Worm (Caenorhabditis elegans) whole organism, midembryonic: Measurements from ENCODE around the gene srx-6.
"Not testable (repeated sequence)": the region's sequence is repeated elsewhere in the genome, so short reads cannot be mapped to it uniquely, and the experiment has no call there.

Experiments used
- T22C8.4 ChIP-seq: fragments of 200-800 bp; sonication (Bioruptor generic); IDR thresholded peaks from 2 replicates; pipeline ENCODE4 v1.3.6; 2022; ENCODE audit warnings: missing genetic modification characterization, missing compliant biosample characterization
- cog-1 ChIP-seq: sonication (generic microtip); optimal IDR thresholded peaks from 2 replicates; lab custom pipeline; 2016; ENCODE audit warnings: missing genetic modification characterization, missing compliant biosample characterization
- flt-1 ChIP-seq: fragments of 200-800 bp; sonication (Bioruptor generic); IDR thresholded peaks from 2 replicates; pipeline ENCODE4 v1.3.6; 2022; ENCODE audit warnings: missing genetic modification characterization, missing compliant biosample characterization
- klf-2 ChIP-seq: fragments of 200-800 bp; sonication (Bioruptor generic); conservative IDR thresholded peaks from 2 replicates; pipeline ENCODE4 v1.3.6; 2022; ENCODE audit warnings: missing genetic modification reagents, missing genetic modification characterization, missing compliant biosample characterization
- med-1 ChIP-seq: sonication (generic microtip); optimal IDR thresholded peaks from 2 replicates; lab custom pipeline; 2017; ENCODE audit warnings: missing genetic modification characterization, mild to moderate bottlenecking, missing compliant biosample characterization, antibody characterized with exemption, missing genetic modification reagents; ENCODE audit not compliant: insufficient read depth
- ref-1 ChIP-seq: fragments of 200-800 bp; sonication (Bioruptor generic); conservative IDR thresholded peaks from 2 replicates; pipeline ENCODE4 v1.3.6; 2022; ENCODE audit warnings: missing genetic modification reagents, missing genetic modification characterization, missing compliant biosample characterization
- tab-1 ChIP-seq: fragments of 200-800 bp; sonication (Bioruptor generic); IDR thresholded peaks from 2 replicates; pipeline ENCODE4 v1.3.6; 2022; ENCODE audit warnings: missing genetic modification characterization, missing compliant biosample characterization
- ztf-23 ChIP-seq: fragments of 200-800 bp; sonication (Bioruptor generic); IDR thresholded peaks from 2 replicates; pipeline ENCODE4 v1.3.6; 2022; ENCODE audit warnings: missing genetic modification reagents, missing genetic modification characterization, missing compliant biosample characterization
- ztf-29 ChIP-seq: fragments of 200-800 bp; sonication (Bioruptor generic); IDR thresholded peaks from 2 replicates; pipeline ENCODE4 v1.3.6; 2022; ENCODE audit warnings: missing genetic modification reagents, missing genetic modification characterization, missing compliant biosample characterization

srx-6 gene

DNA sequence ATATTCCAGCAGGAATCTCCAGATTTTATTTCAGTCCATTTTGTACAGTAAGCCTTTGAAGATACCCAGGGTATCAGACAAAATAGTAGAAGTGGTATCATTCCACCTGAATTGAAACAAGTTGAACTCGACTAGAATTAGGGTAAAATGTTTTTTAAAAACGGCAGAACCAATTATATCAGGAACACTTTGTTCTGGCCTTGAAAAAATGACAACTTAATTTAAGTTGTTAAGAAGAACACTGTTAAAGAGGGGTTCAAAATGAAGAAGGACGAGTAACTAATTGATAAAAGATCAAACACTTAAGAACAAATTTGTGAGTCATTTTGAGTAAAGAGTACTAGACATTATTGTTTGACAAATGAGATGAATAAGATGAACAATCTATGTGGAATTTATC is 7.8 kb upstream of the srx-6 start, which contains the start of gene lmd-4:
Gene lmd-4, minus strand, starts transcription at position 101 of the 400 bp plus-strand sequence.
- TF ChIP-seq tab-1 = no peak

DNA sequence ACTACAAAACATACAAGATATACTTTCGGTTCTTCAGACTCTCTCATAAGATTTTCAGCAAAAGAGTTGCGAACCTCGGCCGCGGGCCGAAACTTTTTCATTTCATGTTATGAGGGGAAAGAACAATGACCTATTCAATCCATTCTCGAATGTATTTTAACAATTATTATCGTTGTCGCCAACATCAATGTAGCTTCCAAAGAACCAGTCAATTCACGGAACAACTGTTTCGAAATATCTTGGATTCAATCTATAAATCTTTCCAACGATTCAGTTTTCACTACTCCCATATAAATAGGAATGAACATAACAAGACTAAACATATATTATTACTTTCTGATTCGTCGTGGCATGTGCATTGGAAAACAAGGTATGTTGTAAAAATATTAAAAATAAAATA is 6.0 kb downstream of the srx-6 start, which contains the start of gene F07G11.1:
Gene F07G11.1, plus strand, starts transcription at position 301 of the 400 bp plus-strand sequence.
- TF ChIP-seq ref-1 (GFP tag; lab: Robert Waterston, UW) = no peak
- TF ChIP-seq flt-1 (GFP tag; lab: Robert Waterston, UW) = no peak
- no peak for TF ChIP-seq ztf-29 (GFP tag; lab: Robert Waterston, UW)
- TF ChIP-seq med-1 (GFP tag; lab: Kevin White, UChicago) = no peak
- no peak for TF ChIP-seq klf-2 (GFP tag; lab: Robert Waterston, UW)
- no peak for TF ChIP-seq tab-1
- no peak for TF ChIP-seq cog-1 (tag; lab: Kevin White, UChicago)
- TF ChIP-seq ztf-23 (GFP tag; lab: Robert Waterston, UW) = no peak
- TF ChIP-seq T22C8.4 (GFP tag; lab: Robert Waterston, UW) = no peak

DNA sequence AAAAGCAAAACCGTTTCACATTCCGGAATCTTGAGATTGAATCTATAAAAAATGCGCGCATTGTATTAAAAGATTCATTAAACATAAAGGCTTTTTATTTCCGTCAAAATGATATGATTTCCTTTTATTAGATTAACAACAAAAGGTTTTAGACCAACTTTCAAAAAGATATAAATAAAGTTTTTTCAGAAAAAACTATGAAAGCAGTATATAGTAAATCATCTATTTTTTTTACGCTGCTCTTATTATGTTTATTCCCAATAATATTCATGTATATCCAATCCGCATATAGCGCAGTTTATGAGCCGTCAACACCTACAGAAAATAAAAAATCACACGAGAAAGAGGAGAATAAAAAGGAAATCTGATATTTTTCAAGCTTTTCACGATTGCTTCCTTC is 8.6 kb downstream of the srx-6 start, which contains the start of gene F07G11.2:
Gene F07G11.2, plus strand, starts transcription at position 301 of the 400 bp plus-strand sequence.
- not testable (repeated sequence) for TF ChIP-seq flt-1 (GFP tag; lab: Robert Waterston, UW); cog-1 (tag; lab: Kevin White, UChicago); T22C8.4 (GFP tag; lab: Robert Waterston, UW)

- no peak for TF ChIP-seq T22C8.4 (GFP tag; lab: Robert Waterston, UW)
- TF ChIP-seq ztf-23 (GFP tag; lab: Robert Waterston, UW) = no peak
- TF ChIP-seq med-1 (GFP tag; lab: Kevin White, UChicago) = no peak
- TF ChIP-seq flt-1 (GFP tag; lab: Robert Waterston, UW) = no peak
- no peak for TF ChIP-seq ztf-29 (GFP tag; lab: Robert Waterston, UW)
- TF ChIP-seq tab-1 = no peak
- TF ChIP-seq ref-1 (GFP tag; lab: Robert Waterston, UW) = no peak
- TF ChIP-seq cog-1 (tag; lab: Kevin White, UChicago) = no peak
- TF ChIP-seq klf-2 (GFP tag; lab: Robert Waterston, UW) = no peak
Measured at ce11 chrV:7298463-7298862, 14.7 kb downstream of the srx-6 start, which contains the start of gene F07G11.3. TSS of gene F07G11.3 (plus strand) at chrV:7298763.

DNA sequence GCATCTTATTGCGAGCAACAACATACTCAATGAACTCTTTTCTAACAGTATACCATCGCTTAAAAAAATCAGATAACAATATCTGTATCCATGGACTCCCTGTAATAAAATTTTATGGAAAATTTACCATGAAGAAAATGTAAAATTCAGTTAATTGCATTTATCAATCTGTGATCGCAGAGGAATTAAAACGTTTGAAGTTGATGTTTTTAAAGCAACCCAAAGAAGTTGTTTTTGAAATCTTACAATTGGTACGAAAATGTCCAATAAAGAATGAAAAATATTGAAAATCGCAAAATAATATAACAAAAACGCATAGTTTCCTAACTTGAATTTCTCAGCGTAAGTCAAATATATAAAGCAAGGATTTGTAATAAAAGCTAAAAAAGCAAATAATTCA is 15.9 kb downstream of the srx-6 start, which contains the start of gene srj-32:
Gene srj-32, minus strand, starts transcription at position 101 of the 400 bp plus-strand sequence.
- TF ChIP-seq T22C8.4 (GFP tag; lab: Robert Waterston, UW) = no peak

- TF ChIP-seq flt-1 (GFP tag; lab: Robert Waterston, UW) = no peak
- TF ChIP-seq T22C8.4 (GFP tag; lab: Robert Waterston, UW) = no peak
- no peak for TF ChIP-seq med-1 (GFP tag; lab: Kevin White, UChicago)
Measured at ce11 chrV:7295270-7295669, 17.9 kb downstream of the srx-6 start, which contains the start of gene F07G11.4. TSS of gene F07G11.4 (minus strand) at chrV:7295370.

DNA sequence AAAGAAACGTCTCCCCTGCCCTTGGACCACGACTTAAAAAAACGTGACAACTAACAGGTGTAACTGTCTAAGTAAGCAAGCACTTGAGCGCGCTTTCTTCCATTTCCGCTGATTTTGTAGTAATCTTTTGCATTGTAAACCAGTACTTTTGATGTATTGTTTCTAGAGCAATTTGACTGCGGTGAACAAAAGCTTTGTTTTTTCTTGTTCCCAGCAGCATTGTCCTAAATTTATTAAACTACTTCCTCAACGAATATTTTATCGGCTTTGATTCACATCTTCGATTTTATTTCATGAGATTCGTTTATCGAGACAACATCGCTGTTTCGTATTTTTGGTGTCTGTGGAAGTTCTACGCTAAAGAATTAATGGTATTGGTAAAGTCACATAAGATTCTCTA is 24.4 kb downstream of the srx-6 start, which contains the start of gene C13A2.1:
Gene C13A2.1, plus strand, starts transcription at position 301 of the 400 bp plus-strand sequence.
- no peak for TF ChIP-seq T22C8.4 (GFP tag; lab: Robert Waterston, UW)
- no peak for TF ChIP-seq tab-1
- TF ChIP-seq ref-1 (GFP tag; lab: Robert Waterston, UW) = no peak
- TF ChIP-seq ztf-23 (GFP tag; lab: Robert Waterston, UW) = no peak
- TF ChIP-seq flt-1 (GFP tag; lab: Robert Waterston, UW) = no peak
- TF ChIP-seq ztf-29 (GFP tag; lab: Robert Waterston, UW) = no peak
- no peak for TF ChIP-seq med-1 (GFP tag; lab: Kevin White, UChicago)
- TF ChIP-seq cog-1 (tag; lab: Kevin White, UChicago) = no peak
- no peak for TF ChIP-seq klf-2 (GFP tag; lab: Robert Waterston, UW)

DNA sequence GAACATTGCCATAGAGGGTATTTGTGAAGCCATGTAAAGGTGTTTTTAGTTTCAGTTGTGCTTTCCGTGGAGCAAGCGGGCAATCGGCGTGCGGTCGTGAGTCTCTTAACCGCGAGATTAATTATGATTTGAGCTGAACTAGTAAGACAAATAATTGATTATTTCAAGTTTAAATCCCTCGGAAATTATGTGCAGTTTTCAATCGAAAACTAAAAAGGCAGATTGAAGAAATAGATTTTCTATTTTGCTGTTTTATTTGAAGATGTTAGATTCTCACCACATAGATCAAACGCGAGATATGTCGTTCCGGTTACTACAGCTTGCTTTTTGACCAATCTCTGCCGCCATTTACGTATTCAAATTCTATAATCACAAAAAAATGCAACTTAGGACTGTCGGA is 31.1 kb downstream of the srx-6 start, which contains the start of gene C13A2.3:
Gene C13A2.3, plus strand, starts transcription at position 301 of the 400 bp plus-strand sequence.
- TF ChIP-seq med-1 (GFP tag; lab: Kevin White, UChicago) (no peak), flt-1 (GFP tag; lab: Robert Waterston, UW) (no peak), ref-1 (GFP tag; lab: Robert Waterston, UW) (no peak), T22C8.4 (GFP tag; lab: Robert Waterston, UW) (no peak), tab-1 (no peak), cog-1 (tag; lab: Kevin White, UChicago) (no peak), ztf-29 (GFP tag; lab: Robert Waterston, UW) (no peak), klf-2 (GFP tag; lab: Robert Waterston, UW) (no peak), ztf-23 (GFP tag; lab: Robert Waterston, UW) (no peak)

DNA sequence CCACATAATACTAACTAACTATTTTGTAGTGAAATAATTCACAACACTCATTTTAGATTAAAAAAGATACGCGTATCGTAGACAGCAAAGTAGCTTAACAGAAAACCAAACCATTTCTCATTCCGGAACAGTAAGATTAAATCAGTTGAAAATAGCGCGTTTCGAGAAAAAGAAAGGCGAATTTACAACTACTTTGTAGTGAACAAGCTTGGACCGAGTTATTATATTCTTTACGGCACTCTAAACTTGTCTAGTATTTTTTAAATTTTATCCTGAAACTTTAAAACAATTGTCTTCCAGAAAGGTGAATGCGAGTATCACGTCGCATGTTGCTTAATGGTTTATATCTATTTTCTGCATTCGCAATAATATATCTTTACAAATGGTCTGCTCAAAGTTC is 34.0 kb downstream of the srx-6 start, which contains the start of gene C13A2.4:
Gene C13A2.4, plus strand, starts transcription at position 301 of the 400 bp plus-strand sequence.
- TF ChIP-seq ztf-23 (GFP tag; lab: Robert Waterston, UW) (no peak), tab-1 (no peak), ref-1 (GFP tag; lab: Robert Waterston, UW) (no peak), flt-1 (GFP tag; lab: Robert Waterston, UW) (no peak)

DNA sequence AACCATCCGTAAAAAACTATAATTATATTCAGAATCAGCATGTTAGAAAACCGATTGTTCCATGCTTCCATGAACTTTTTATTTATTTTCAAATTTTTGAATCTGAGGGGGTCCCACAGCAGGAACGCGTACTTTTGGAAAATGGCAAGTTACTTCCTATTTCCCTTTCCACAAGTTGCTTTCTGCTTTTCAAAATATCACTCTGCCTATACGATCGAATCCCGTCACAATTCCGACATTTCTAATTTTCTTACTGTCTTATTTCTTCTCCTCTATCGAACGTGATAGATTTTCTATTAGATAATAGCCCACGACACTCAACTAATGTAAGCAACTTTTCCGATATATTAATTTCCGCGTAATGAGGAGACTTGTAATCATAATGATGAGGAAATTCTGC is 37.6 kb downstream of the srx-6 start, which contains the start of gene C13A2.5:
Gene C13A2.5, plus strand, starts transcription at position 301 of the 400 bp plus-strand sequence.
- no peak for TF ChIP-seq ztf-23 (GFP tag; lab: Robert Waterston, UW)
- TF ChIP-seq ztf-29 (GFP tag; lab: Robert Waterston, UW) = no peak
- no peak for TF ChIP-seq T22C8.4 (GFP tag; lab: Robert Waterston, UW)
- TF ChIP-seq med-1 (GFP tag; lab: Kevin White, UChicago) = no peak
- TF ChIP-seq ref-1 (GFP tag; lab: Robert Waterston, UW) = no peak
- TF ChIP-seq tab-1 = no peak
- TF ChIP-seq klf-2 (GFP tag; lab: Robert Waterston, UW) = no peak
- no peak for TF ChIP-seq cog-1 (tag; lab: Kevin White, UChicago)
- TF ChIP-seq flt-1 (GFP tag; lab: Robert Waterston, UW) = no peak
